Worm (Caenorhabditis elegans): ENCODE measurements around the gene ZK593.3.

DNA sequence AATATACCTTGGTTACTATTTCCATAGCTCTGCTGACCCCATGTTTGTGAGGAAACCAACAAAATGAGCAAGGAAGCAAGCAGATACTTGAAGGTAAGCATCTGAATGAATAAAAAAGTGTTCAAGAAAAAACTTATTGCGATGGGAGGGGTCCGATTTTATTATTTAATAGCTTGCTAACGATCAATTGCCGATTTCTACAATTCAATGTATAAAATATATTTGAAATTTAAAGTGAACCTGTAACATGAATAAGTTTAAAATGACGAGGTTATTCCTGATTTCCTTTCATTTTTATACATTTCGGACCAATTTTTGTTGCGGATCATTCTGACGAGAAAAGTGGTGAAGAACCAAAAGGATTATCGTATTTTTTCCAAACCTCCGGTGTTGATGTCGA, 19.0 kb upstream of the ZK593.3 start, which contains the start of gene srlf-13:
- TF ChIP-seq sptf-1 (tag; optimal IDR thresholded peaks at IDR 0.05) (no peak), lin-15B (tag; optimal IDR thresholded peaks at IDR 0.05) (no peak), nhr-90 (tag; optimal IDR thresholded peaks at IDR 0.05; ENCODE audit: poor library complexity) (no peak), dpl-1 (GFP tag; optimal IDR thresholded peaks at IDR 0.05) (no peak), nhr-11 (tag; optimal IDR thresholded peaks at IDR 0.05) (no peak), C34B4.2 (tag; optimal IDR thresholded peaks at IDR 0.05) (no peak), ama-1 (optimal IDR thresholded peaks at IDR 0.05) (no peak), unc-62 (GFP tag; optimal IDR thresholded peaks at IDR 0.05) (no peak), skn-1 (tag; optimal IDR thresholded peaks at IDR 0.05) (no peak), dsc-1 (tag; optimal IDR thresholded peaks at IDR 0.05) (no peak)
